Fruit fly (Drosophila melanogaster) whole organism, embryonic: ENCODE results near the gene Gr5a.

Experiments used
- ATbp ChIP-seq: fragments of 200-800 bp; sonication (Bioruptor generic); optimal IDR thresholded peaks from 2 replicates; lab custom pipeline; 2017; ENCODE audit warnings: missing biosample characterization, mild to moderate bottlenecking, missing genetic modification characterization, missing genetic modification reagents
- Atf6 ChIP-seq: fragments of 200-800 bp; sonication (Bioruptor generic); IDR thresholded peaks from 2 replicates; pipeline ENCODE4 v1.3.6; 2022; ENCODE audit warnings: missing biosample characterization, missing genetic modification characterization
- B-H2 ChIP-seq: fragments of 200-800 bp; sonication (Bioruptor generic); optimal IDR thresholded peaks from 2 replicates; lab custom pipeline; 2018; ENCODE audit warnings: missing biosample characterization, mild to moderate bottlenecking, missing genetic modification characterization
- BtbVII ChIP-seq: fragments of 200-800 bp; sonication (Bioruptor generic); optimal IDR thresholded peaks from 3 replicates; lab custom pipeline; 2017; ENCODE audit warnings: missing biosample characterization, mild to moderate bottlenecking, missing genetic modification characterization
- CG11456 ChIP-seq: fragments of 200-800 bp; sonication (Bioruptor generic); IDR thresholded peaks from 3 replicates; pipeline ENCODE4 v1.3.6; 2022; ENCODE audit warnings: missing biosample characterization, missing genetic modification characterization
- CG11504 ChIP-seq: fragments of 200-800 bp; sonication (Bioruptor generic); optimal IDR thresholded peaks from 3 replicates; lab custom pipeline; 2019; ENCODE audit warnings: missing biosample characterization, mild to moderate bottlenecking, missing genetic modification characterization, moderate library complexity
- CG1233 ChIP-seq: fragments of 200-800 bp; sonication (Bioruptor generic); optimal IDR thresholded peaks from 4 replicates; lab custom pipeline; 2018; ENCODE audit warnings: missing biosample characterization, mild to moderate bottlenecking, missing genetic modification characterization
- CG12769 ChIP-seq: fragments of 200-800 bp; sonication (Bioruptor generic); optimal IDR thresholded peaks from 2 replicates; lab custom pipeline; 2019; ENCODE audit warnings: missing biosample characterization, mild to moderate bottlenecking, missing genetic modification characterization, moderate library complexity
- CG13296 ChIP-seq: fragments of 200-800 bp; sonication (Bioruptor generic); optimal IDR thresholded peaks from 3 replicates; lab custom pipeline; 2018; ENCODE audit warnings: missing biosample characterization, mild to moderate bottlenecking, missing genetic modification characterization
- CG13894 ChIP-seq: fragments of 200-800 bp; sonication (Bioruptor generic); optimal IDR thresholded peaks from 3 replicates; lab custom pipeline; 2018; ENCODE audit warnings: missing biosample characterization, mild to moderate bottlenecking, missing genetic modification characterization, moderate library complexity
- CG14014 ChIP-seq: fragments of 200-800 bp; sonication (Bioruptor generic); IDR thresholded peaks from 2 replicates; pipeline ENCODE4 v1.3.6; 2022; ENCODE audit warnings: missing biosample characterization, missing genetic modification characterization
- CG1647 ChIP-seq: fragments of 200-800 bp; sonication (Bioruptor generic); optimal IDR thresholded peaks from 3 replicates; lab custom pipeline; 2016; ENCODE audit warnings: missing biosample characterization, missing genetic modification characterization
- CG18764 ChIP-seq: fragments of 200-800 bp; sonication (Bioruptor generic); optimal IDR thresholded peaks from 3 replicates; lab custom pipeline; 2016; ENCODE audit warnings: missing biosample characterization, missing genetic modification characterization
- CG2129 ChIP-seq: fragments of 200-800 bp; sonication (Bioruptor generic); IDR thresholded peaks from 2 replicates; pipeline ENCODE4 v1.3.6; 2022; ENCODE audit warnings: missing biosample characterization, missing genetic modification characterization; ENCODE audit not compliant: partially characterized antibody
- CG2678 ChIP-seq: fragments of 200-800 bp; sonication (Bioruptor generic); optimal IDR thresholded peaks from 3 replicates; lab custom pipeline; 2019; ENCODE audit warnings: missing biosample characterization, mild to moderate bottlenecking, missing genetic modification characterization, moderate library complexity
- CG3281 ChIP-seq: fragments of 200-800 bp; sonication (Bioruptor generic); optimal IDR thresholded peaks from 3 replicates; lab custom pipeline; 2017; ENCODE audit warnings: missing biosample characterization, mild to moderate bottlenecking, missing genetic modification characterization
- CG34422 ChIP-seq: fragments of 200-800 bp; sonication (Bioruptor generic); IDR thresholded peaks from 3 replicates; pipeline ENCODE4 v1.3.6; 2022; ENCODE audit warnings: missing biosample characterization, missing genetic modification characterization
- CG5953 ChIP-seq: fragments of 200-800 bp; sonication (Bioruptor generic); IDR thresholded peaks from 2 replicates; pipeline ENCODE4 v1.3.6; 2022; ENCODE audit warnings: missing biosample characterization, missing genetic modification characterization
- CG6254 ChIP-seq: fragments of 200-800 bp; sonication (Bioruptor generic); optimal IDR thresholded peaks from 3 replicates; lab custom pipeline; 2017; ENCODE audit warnings: mild to moderate bottlenecking, missing biosample characterization, missing genetic modification reagents, missing genetic modification characterization
- CG6683 ChIP-seq: fragments of 200-800 bp; sonication (Bioruptor generic); optimal IDR thresholded peaks from 2 replicates; lab custom pipeline; 2017; ENCODE audit warnings: missing biosample characterization, mild to moderate bottlenecking, missing genetic modification characterization, missing genetic modification reagents
- CG6765 ChIP-seq: fragments of 200-800 bp; sonication (Bioruptor generic); optimal IDR thresholded peaks from 3 replicates; lab custom pipeline; 2017; ENCODE audit warnings: missing biosample characterization, mild to moderate bottlenecking, missing genetic modification characterization
- CG6854 ChIP-seq: fragments of 200-800 bp; sonication (Bioruptor generic); optimal IDR thresholded peaks from 3 replicates; lab custom pipeline; 2017; ENCODE audit warnings: missing biosample characterization, mild to moderate bottlenecking, missing genetic modification characterization
- CG7987 ChIP-seq: fragments of 200-800 bp; sonication (Bioruptor generic); optimal IDR thresholded peaks from 2 replicates; lab custom pipeline; 2018; ENCODE audit warnings: missing biosample characterization, mild to moderate bottlenecking, missing genetic modification characterization, moderate library complexity
- CG9609 ChIP-seq: fragments of 200-800 bp; sonication (Bioruptor generic); optimal IDR thresholded peaks from 3 replicates; lab custom pipeline; 2016; ENCODE audit warnings: missing biosample characterization, missing genetic modification characterization
- Dip3 ChIP-seq: fragments of 200-800 bp; sonication (Bioruptor generic); optimal IDR thresholded peaks from 3 replicates; lab custom pipeline; 2016; ENCODE audit warnings: missing biosample characterization, missing genetic modification characterization
- E2f2 ChIP-seq: fragments of 200-800 bp; sonication (Bioruptor generic); IDR thresholded peaks from 2 replicates; pipeline ENCODE4 v1.3.6; 2022; ENCODE audit warnings: missing biosample characterization, missing genetic modification characterization
- Ets65A ChIP-seq: fragments of 200-800 bp; sonication (Bioruptor generic); peaks from one replicate; lab custom pipeline; 2016; ENCODE audit warnings: missing biosample characterization, missing genetic modification characterization
- Fer1 ChIP-seq: fragments of 200-800 bp; sonication (Bioruptor generic); optimal IDR thresholded peaks from 2 replicates; lab custom pipeline; 2017; ENCODE audit warnings: missing biosample characterization, mild to moderate bottlenecking, missing genetic modification characterization
- Hand ChIP-seq: fragments of 200-800 bp; sonication (Bioruptor generic); optimal IDR thresholded peaks from 2 replicates; lab custom pipeline; 2017; ENCODE audit warnings: mild to moderate bottlenecking, missing biosample characterization, missing genetic modification reagents, missing genetic modification characterization
- Med ChIP-seq: fragments of 200-800 bp; sonication (Bioruptor generic); peaks from one replicate; lab custom pipeline; 2016; ENCODE audit warnings: missing biosample characterization, missing genetic modification characterization, mild to moderate bottlenecking, inconsistent platforms, moderate library complexity
- NfI ChIP-seq: fragments of 200-800 bp; sonication (Bioruptor generic); optimal IDR thresholded peaks from 3 replicates; lab custom pipeline; 2018; ENCODE audit warnings: missing biosample characterization, mild to moderate bottlenecking, missing genetic modification characterization, moderate library complexity
- Oli ChIP-seq: fragments of 200-800 bp; sonication (Bioruptor generic); optimal IDR thresholded peaks from 2 replicates; lab custom pipeline; 2018; ENCODE audit warnings: missing biosample characterization, mild to moderate bottlenecking, missing genetic modification characterization, moderate library complexity
- Rx ChIP-seq: fragments of 200-800 bp; sonication (Bioruptor generic); IDR thresholded peaks from 2 replicates; pipeline ENCODE4 v1.3.6; 2022; ENCODE audit warnings: missing biosample characterization, missing genetic modification characterization
- Trl ChIP-seq, 3 experiments: fragments of >200 bp in 2 of 3; fragments of 200-800 bp in 1 of 3; sonication (Bioruptor generic) in 1 of 3; optimal IDR thresholded peaks; 2 replicates in 1 of 3; 3 replicates in 2 of 3; lab custom pipeline; 2016 to 2017; ENCODE audit warnings: missing biosample characterization in 1 of 3, missing genetic modification characterization in 1 of 3
- al ChIP-seq: fragments of 200-800 bp; sonication (Bioruptor generic); IDR thresholded peaks from 2 replicates; pipeline ENCODE4 v1.3.6; 2022; ENCODE audit warnings: missing biosample characterization, missing genetic modification characterization
- cg ChIP-seq: fragments of 200-800 bp; sonication (Bioruptor generic); optimal IDR thresholded peaks from 3 replicates; lab custom pipeline; 2019; ENCODE audit warnings: missing biosample characterization, mild to moderate bottlenecking, missing genetic modification characterization, moderate library complexity
- chm ChIP-seq: fragments of 200-800 bp; sonication (Bioruptor generic); IDR thresholded peaks from 2 replicates; pipeline ENCODE4 v1.3.6; 2022; ENCODE audit warnings: missing biosample characterization, missing genetic modification characterization
- ken ChIP-seq: fragments of 200-800 bp; sonication (Bioruptor generic); IDR thresholded peaks from 3 replicates; pipeline ENCODE4 v1.3.6; 2022; ENCODE audit warnings: missing biosample characterization, missing genetic modification characterization
- mirr ChIP-seq: fragments of 200-800 bp; sonication (Bioruptor generic); optimal IDR thresholded peaks from 3 replicates; lab custom pipeline; 2018; ENCODE audit warnings: missing biosample characterization, mild to moderate bottlenecking, missing genetic modification characterization
- nerfin-1 ChIP-seq: fragments of 200-800 bp; sonication (Bioruptor generic); optimal IDR thresholded peaks from 3 replicates; lab custom pipeline; 2019; ENCODE audit warnings: missing biosample characterization, mild to moderate bottlenecking, missing genetic modification characterization, moderate library complexity
- odd ChIP-seq: fragments of 200-800 bp; sonication (Bioruptor generic); optimal IDR thresholded peaks from 2 replicates; lab custom pipeline; 2017; ENCODE audit warnings: missing biosample characterization, mild to moderate bottlenecking, missing genetic modification characterization
- otp ChIP-seq: fragments of 200-800 bp; sonication (Bioruptor generic); IDR thresholded peaks from 3 replicates; pipeline ENCODE4, ENCODE4 v1.3.6; 2022; ENCODE audit warnings: missing biosample characterization, missing genetic modification characterization
- pfk ChIP-seq: fragments of 200-800 bp; sonication (Bioruptor generic); optimal IDR thresholded peaks from 2 replicates; lab custom pipeline; 2018; ENCODE audit warnings: missing biosample characterization, mild to moderate bottlenecking, missing genetic modification characterization, moderate library complexity
- pzg ChIP-seq: fragments of 200-800 bp; sonication (Bioruptor generic); optimal IDR thresholded peaks from 3 replicates; lab custom pipeline; 2018; ENCODE audit warnings: missing biosample characterization, mild to moderate bottlenecking, missing genetic modification characterization, moderate library complexity
- schlank ChIP-seq: fragments of 200-800 bp; sonication (Bioruptor generic); optimal IDR thresholded peaks from 2 replicates; lab custom pipeline; 2018; ENCODE audit warnings: missing biosample characterization, mild to moderate bottlenecking, missing genetic modification characterization
- scrt ChIP-seq: fragments of 200-800 bp; sonication (Bioruptor generic); optimal IDR thresholded peaks from 2 replicates; lab custom pipeline; 2018; ENCODE audit warnings: missing biosample characterization, mild to moderate bottlenecking, missing genetic modification characterization, moderate library complexity
- seq ChIP-seq: fragments of 200-800 bp; sonication (Bioruptor generic); IDR thresholded peaks from 2 replicates; pipeline ENCODE4 v1.3.6; 2022; ENCODE audit warnings: missing biosample characterization, missing genetic modification characterization
- stc ChIP-seq: fragments of 200-800 bp; sonication (Bioruptor generic); IDR thresholded peaks from 2 replicates; pipeline ENCODE4 v1.3.6; 2022; ENCODE audit warnings: missing biosample characterization, missing genetic modification characterization
- zf30C ChIP-seq: fragments of 200-800 bp; sonication (Bioruptor generic); optimal IDR thresholded peaks from 3 replicates; lab custom pipeline; 2018; ENCODE audit warnings: missing biosample characterization, mild to moderate bottlenecking, missing genetic modification characterization

The Gr5a gene

DNA sequence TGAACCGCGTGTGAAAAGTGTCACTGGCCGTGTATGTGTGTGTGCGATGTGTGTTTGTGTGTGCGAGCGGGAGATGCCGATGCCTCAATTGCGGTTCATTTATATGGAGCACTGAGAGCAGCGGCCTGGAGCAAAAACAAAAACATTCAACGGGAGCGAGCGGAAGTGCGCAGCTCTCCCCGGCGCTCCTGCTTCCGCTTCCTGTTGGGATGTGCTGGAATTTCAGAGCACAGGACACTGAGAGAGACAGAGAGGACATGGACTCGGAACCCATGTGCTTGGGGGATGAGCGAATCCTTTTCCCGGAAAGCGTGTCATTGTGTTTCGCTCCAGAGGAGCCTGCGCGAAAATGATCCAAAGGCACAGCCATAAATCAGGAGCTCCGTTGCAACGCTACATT lies 16.2 kb upstream of the Gr5a start (continued):
- TF ChIP-seq CG11456 (GFP tag; lab: Robert Waterston, UW) (0 out of 3 replicates have a peak, but pooled peaks have one; percentile 8), CG18764 (GFP tag; lab: Kevin White, UChicago) (no peak), CG13894 (tag; lab: Kevin White, UChicago) (peak; percentile 42), mirr (GFP tag; lab: Kevin White, UChicago) (peak; percentile 72), odd (peak; percentile 71), chm (peak; percentile 56; the same call in 1 of the 2 replicates), CG6683 (GFP tag; lab: Kevin White, UChicago) (peak; percentile 39), CG2129 (no peak), zf30C (peak; percentile 23), CG3281 (GFP tag; lab: Kevin White, UChicago) (peak; percentile 64), scrt (peak; percentile 52), B-H2 (peak; percentile 28), CG5953 (GFP tag; lab: Robert Waterston, UW) (no peak), CG7987 (GFP tag; lab: Kevin White, UChicago) (peak; percentile 48), cg (peak; percentile 21), Oli (no peak), otp (GFP tag; lab: Robert Waterston, UW) (0 out of 3 replicates have a peak, but pooled peaks have one; percentile 27), pfk (peak; percentile 68), CG2678 (tag; lab: Kevin White, UChicago) (peak; percentile 20), stc (GFP tag; lab: Robert Waterston, UW) (peak; percentile 15; the same call in 1 of the 2 replicates), NfI (GFP tag; lab: Kevin White, UChicago) (peak; percentile 23), Rx (GFP tag; lab: Robert Waterston, UW) (no peak), CG1233 (GFP tag; lab: Kevin White, UChicago) (peak; percentile 22), Ets65A (peak; percentile 70), Atf6 (GFP tag; lab: Robert Waterston, UW) (0 out of 2 replicates have a peak, but pooled peaks have one; percentile 36), CG34422 (GFP tag; lab: Robert Waterston, UW) (0 out of 3 replicates have a peak, but pooled peaks have one; percentile 11), CG1647 (no peak), Dip3 (GFP tag; lab: Kevin White, UChicago) (no peak), CG9609 (GFP tag; lab: Kevin White, UChicago) (no peak), schlank (tag; lab: Kevin White, UChicago) (peak; percentile 63), al (no peak), CG14014 (GFP tag; lab: Robert Waterston, UW) (peak; percentile 10; the same call in 1 of the 2 replicates), CG6854 (GFP tag; lab: Kevin White, UChicago) (peak; percentile 56), Med (peak; percentile 56), CG12769 (tag; lab: Kevin White, UChicago) (no peak), ATbp (GFP tag; lab: Kevin White, UChicago) (peak; percentile 57), Trl (optimal IDR thresholded peaks at IDR 0.05; lab: Kevin White, UChicago) (peak in 1 of 2 experiments; percentile 61), Trl (GFP tag; optimal IDR thresholded peaks at IDR 0.05; lab: Kevin White, UChicago) (no peak), Fer1 (peak; percentile 82), seq (peak; percentile 61; the same call in 1 of the 2 replicates), CG13296 (peak; percentile 74), BtbVII (GFP tag; lab: Kevin White, UChicago) (peak; percentile 67), Hand (GFP tag; lab: Kevin White, UChicago) (peak; percentile 70), CG6765 (GFP tag; lab: Kevin White, UChicago) (peak; percentile 72), pzg (GFP tag; lab: Kevin White, UChicago) (peak; percentile 0), CG11504 (no peak), nerfin-1 (tag; lab: Kevin White, UChicago) (peak; percentile 93), E2f2 (GFP tag; lab: Robert Waterston, UW) (0 out of 2 replicates have a peak, but pooled peaks have one; percentile 13), ken (0 out of 3 replicates have a peak, but pooled peaks have one; percentile 22), CG6254 (GFP tag; lab: Kevin White, UChicago) (peak; percentile 51)
